Worm (Caenorhabditis elegans): ENCODE results near the gene mog-4.
A peak's percentile ranks its signal among the peaks of the same experiment; 100 is the strongest.

The mog-4 gene

DNA sequence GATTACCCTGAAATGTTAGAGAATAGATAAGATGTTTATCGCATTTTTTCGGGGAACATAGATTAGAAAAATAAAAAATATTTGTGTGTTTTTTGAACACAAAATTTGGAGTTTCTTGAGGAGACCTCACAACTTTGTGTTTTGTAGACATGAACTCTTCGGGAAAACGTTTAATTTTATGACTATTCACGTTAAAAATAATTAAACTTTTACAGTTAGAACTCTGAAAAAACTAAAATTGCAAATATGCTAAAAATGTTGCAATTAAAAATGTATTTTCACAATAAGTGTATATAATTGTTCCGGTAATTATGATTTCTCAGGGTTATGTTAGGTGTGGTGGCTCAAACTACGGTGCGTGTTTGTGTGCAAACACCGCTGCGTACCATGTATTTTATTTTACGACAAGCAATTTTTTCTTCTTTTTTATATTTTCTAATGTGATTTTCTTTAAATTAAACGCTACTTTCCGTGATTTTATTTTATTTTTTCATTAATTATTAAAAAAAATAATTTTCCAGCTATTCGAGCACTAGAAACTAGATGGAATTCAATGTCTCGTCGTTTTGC is 33.1 kb downstream of the mog-4 start, which contains the start of the genes F57C2.5 and spat-1 (continued):
- TF ChIP-seq dve-1 (tag; optimal IDR thresholded peaks at IDR 0.05; ENCODE audit: insufficient read depth) (peak; percentile 58), daf-16 (GFP tag; optimal IDR thresholded peaks at IDR 0.05) (no peak), daf-16 (tag; optimal IDR thresholded peaks at IDR 0.05) (peak; percentile 90), F37D6.2 (tag; optimal IDR thresholded peaks at IDR 0.05) (peak; percentile 22), nhr-77 (tag; optimal IDR thresholded peaks at IDR 0.05) (peak; percentile 94), ceh-82 (tag; optimal IDR thresholded peaks at IDR 0.05) (no peak), ceh-28 (tag; optimal IDR thresholded peaks at IDR 0.05) (no peak), nhr-42 (GFP tag; IDR thresholded peaks at IDR 0.05) (no peak), mdt-29 (GFP tag; IDR thresholded peaks at IDR 0.05) (no peak), unc-130 (GFP tag; optimal IDR thresholded peaks at IDR 0.05) (peak; percentile 88), tra-1 (GFP tag; IDR thresholded peaks at IDR 0.05) (no peak), saeg-2 (GFP tag; IDR thresholded peaks at IDR 0.05) (no peak)

ce11 chrII:14527104-14527503 is 34.3 kb downstream of the mog-4 start:
- TF ChIP-seq zfp-2 (tag; optimal IDR thresholded peaks at IDR 0.05) (no peak), lin-29 (GFP tag; IDR thresholded peaks at IDR 0.05) (no peak), mdl-1 (tag; optimal IDR thresholded peaks at IDR 0.05) (no peak), Y105C5A.15 (GFP tag; IDR thresholded peaks at IDR 0.05) (no peak), unc-130 (GFP tag; optimal IDR thresholded peaks at IDR 0.05) (no peak), unc-62 (GFP tag; optimal IDR thresholded peaks at IDR 0.05 in 1 of 2) (peak in 1 of 2 experiments; percentile 90), unc-62 (tag; optimal IDR thresholded peaks at IDR 0.05) (no peak)

ce11 chrII:14525013-14525412 is 36.4 kb downstream of the mog-4 start, which contains the start of gene F57C2.4:
TSS of gene F57C2.4 (plus strand) at chrII:14525313.
- TF ChIP-seq T20F7.1 (GFP tag; optimal IDR thresholded peaks at IDR 0.05) (no peak), lsy-2 (tag; optimal IDR thresholded peaks at IDR 0.05) (no peak), snpc-1.2 (GFP tag; IDR thresholded peaks at IDR 0.05) (no peak), php-3 (GFP tag; IDR thresholded peaks at IDR 0.05) (no peak), Y75B8A.6 (GFP tag; IDR thresholded peaks at IDR 0.05) (no peak), nhr-48 (tag; optimal IDR thresholded peaks at IDR 0.05) (no peak)

DNA sequence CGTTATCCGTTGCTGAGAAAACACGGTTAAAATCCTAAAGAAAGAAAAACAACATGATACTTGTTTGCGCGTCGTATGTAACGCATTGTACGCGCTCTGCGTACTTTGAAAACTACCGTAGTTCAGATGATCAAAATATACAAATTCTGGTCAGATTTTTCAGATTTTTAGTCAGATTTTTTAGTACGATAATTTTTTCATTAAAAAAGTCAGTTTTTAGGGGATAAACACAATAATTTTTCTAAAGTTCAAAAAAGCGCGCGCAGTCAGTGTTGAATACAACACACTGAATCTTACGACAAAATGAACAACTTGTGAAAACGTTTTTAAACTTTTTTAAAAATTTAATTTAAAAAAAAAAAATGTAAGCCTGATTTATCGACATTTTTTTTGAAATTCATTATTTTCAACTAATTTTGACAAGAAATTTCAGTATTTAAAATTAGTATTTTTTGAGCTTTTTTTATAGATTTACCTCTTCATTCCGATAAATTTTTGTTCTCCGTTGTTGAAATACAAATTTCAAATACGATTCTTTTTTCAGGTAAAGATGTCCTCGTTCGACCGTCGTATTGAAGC is 37.7 kb downstream of the mog-4 start, which contains the start of gene pot-2:
TSS of gene pot-2 (plus strand) at position 529 of the 579 bp plus-strand sequence.
- no peak for TF ChIP-seq mdt-29 (GFP tag; IDR thresholded peaks at IDR 0.05)
- no peak for TF ChIP-seq hmg-1.1 (GFP tag; IDR thresholded peaks at IDR 0.05)
- TF ChIP-seq php-3 (GFP tag; IDR thresholded peaks at IDR 0.05) = no peak
- TF ChIP-seq Y105C5A.15 (GFP tag; IDR thresholded peaks at IDR 0.05) = no peak
- no peak for TF ChIP-seq nhr-102 (tag; optimal IDR thresholded peaks at IDR 0.05)
- no peak for TF ChIP-seq ctbp-1 (GFP tag; IDR thresholded peaks at IDR 0.05)
- no peak for TF ChIP-seq snpc-4 (tag; optimal IDR thresholded peaks at IDR 0.05)
- no peak for TF ChIP-seq pqm-1 (tag; optimal IDR thresholded peaks at IDR 0.05)
- TF ChIP-seq ama-1 (optimal IDR thresholded peaks at IDR 0.05) = no peak
- no peak for TF ChIP-seq ceh-20 (GFP tag; IDR thresholded peaks at IDR 0.05)
- TF ChIP-seq mep-1 (tag; optimal IDR thresholded peaks at IDR 0.05) = no peak
- TF ChIP-seq unc-130 (GFP tag; optimal IDR thresholded peaks at IDR 0.05) = no peak
- TF ChIP-seq zfp-2 (tag; optimal IDR thresholded peaks at IDR 0.05) = no peak
- no peak for TF ChIP-seq unc-62 (GFP tag; optimal IDR thresholded peaks at IDR 0.05 in 1 of 2)
- TF ChIP-seq unc-62 (tag; optimal IDR thresholded peaks at IDR 0.05) = no peak
- no peak for TF ChIP-seq F49E8.2 (tag; optimal IDR thresholded peaks at IDR 0.05; ENCODE audit: borderline replicate concordance)

DNA sequence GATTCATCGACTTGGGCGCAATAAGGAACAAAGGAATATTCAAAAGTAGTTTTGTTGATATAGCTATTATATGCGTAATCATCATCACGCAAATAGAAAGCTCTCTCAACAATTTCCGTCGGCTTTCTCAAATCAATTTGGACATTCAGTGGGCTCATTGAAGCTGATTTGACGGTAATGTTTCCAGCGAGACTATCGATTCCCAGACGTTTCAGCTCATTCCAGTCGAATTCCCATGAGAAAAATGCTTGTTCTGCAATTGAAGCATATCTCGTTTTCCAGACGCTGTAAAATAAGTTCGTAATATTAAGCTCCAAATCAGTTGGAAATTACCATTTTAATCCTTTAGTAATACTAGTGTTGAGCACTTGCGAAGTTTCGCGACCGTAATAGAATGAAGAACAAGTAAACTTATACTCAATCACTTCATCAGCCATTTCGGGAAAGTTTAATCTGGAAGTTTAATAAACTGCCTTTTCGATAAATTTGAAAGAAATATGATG is 38.3 kb downstream of the mog-4 start, which contains the start of gene btb-20:
TSS of gene btb-20 (minus strand) at position 453 of the 503 bp plus-strand sequence.
- TF ChIP-seq unc-62 (GFP tag; optimal IDR thresholded peaks at IDR 0.05 in 1 of 2) (peak in 1 of 2 experiments; percentile 93), unc-62 (tag; optimal IDR thresholded peaks at IDR 0.05) (no peak), unc-39 (tag; optimal IDR thresholded peaks at IDR 0.05) (no peak)

All from whole organism, L4 larva.